Fruit fly (Drosophila melanogaster) whole organism, embryonic: ENCODE results near the gene sll.

Experiments used
- BtbVII ChIP-seq: fragments of 200-800 bp; sonication (Bioruptor generic); optimal IDR thresholded peaks from 3 replicates; lab custom pipeline; 2017; ENCODE audit warnings: missing biosample characterization, mild to moderate bottlenecking, missing genetic modification characterization
- CG10959 ChIP-seq: fragments of 200-800 bp; sonication (Bioruptor generic); IDR thresholded peaks from 2 replicates; pipeline ENCODE4 v1.3.6; 2022; ENCODE audit warnings: missing biosample characterization, missing genetic modification characterization
- CG11723 ChIP-seq: fragments of 200-800 bp; sonication (Bioruptor generic); optimal IDR thresholded peaks from 2 replicates; lab custom pipeline; 2017; ENCODE audit warnings: missing biosample characterization, mild to moderate bottlenecking, missing genetic modification characterization
- CG12219 ChIP-seq: fragments of 200-800 bp; sonication (Bioruptor generic); optimal IDR thresholded peaks from 3 replicates; lab custom pipeline; 2018; ENCODE audit warnings: missing biosample characterization, mild to moderate bottlenecking, missing genetic modification characterization
- CG12744 ChIP-seq: fragments of 200-800 bp; sonication (Bioruptor generic); optimal IDR thresholded peaks from 2 replicates; lab custom pipeline; 2016; ENCODE audit warnings: missing biosample characterization, missing genetic modification characterization
- CG14965 ChIP-seq: fragments of 200-800 bp; sonication (Bioruptor generic); optimal IDR thresholded peaks from 2 replicates; lab custom pipeline; 2016; ENCODE audit warnings: missing biosample characterization, missing genetic modification characterization, borderline replicate concordance
- CG17612 ChIP-seq: fragments of 200-800 bp; sonication (Bioruptor generic); IDR thresholded peaks from 2 replicates; pipeline ENCODE4 v1.3.6; 2022; ENCODE audit warnings: missing biosample characterization, missing genetic modification characterization
- CG18262 ChIP-seq: fragments of 200-800 bp; optimal IDR thresholded peaks from 3 replicates; lab custom pipeline; 2019; ENCODE audit warnings: missing biosample characterization, mild to moderate bottlenecking, missing genetic modification characterization, moderate library complexity
- CG3065 ChIP-seq: fragments of 200-800 bp; sonication (Bioruptor generic); optimal IDR thresholded peaks from 2 replicates; lab custom pipeline; 2016; ENCODE audit warnings: missing biosample characterization, missing genetic modification characterization
- CG31388 ChIP-seq: fragments of 200-800 bp; sonication (Bioruptor generic); optimal IDR thresholded peaks from 2 replicates; lab custom pipeline; 2016; ENCODE audit warnings: missing biosample characterization, missing genetic modification characterization
- CG4360 ChIP-seq: fragments of 200-800 bp; sonication (Bioruptor generic); IDR thresholded peaks from 2 replicates; pipeline ENCODE4 v1.3.6; 2022; ENCODE audit warnings: missing biosample characterization, missing genetic modification characterization
- Dip2 ChIP-seq: fragments of 200-800 bp; sonication (Bioruptor generic); IDR thresholded peaks from 2 replicates; pipeline ENCODE4 v1.3.6; 2022; ENCODE audit warnings: missing biosample characterization, missing genetic modification characterization
- Ets65A ChIP-seq: fragments of 200-800 bp; sonication (Bioruptor generic); peaks from one replicate; lab custom pipeline; 2016; ENCODE audit warnings: missing biosample characterization, missing genetic modification characterization
- Nf-YB ChIP-seq: fragments of 200-800 bp; sonication (Bioruptor generic); optimal IDR thresholded peaks from 3 replicates; lab custom pipeline; 2019; ENCODE audit warnings: missing biosample characterization, mild to moderate bottlenecking, missing genetic modification characterization, moderate library complexity
- Nf-YC ChIP-seq: fragments of 200-800 bp; optimal IDR thresholded peaks from 3 replicates; lab custom pipeline; 2019; ENCODE audit warnings: missing biosample characterization, mild to moderate bottlenecking, missing genetic modification characterization, moderate library complexity
- Sox102F ChIP-seq: fragments of 200-800 bp; sonication (Bioruptor generic); optimal IDR thresholded peaks from 2 replicates; lab custom pipeline; 2018; ENCODE audit warnings: missing biosample characterization, mild to moderate bottlenecking, missing genetic modification characterization, moderate library complexity
- croc ChIP-seq: fragments of 200-800 bp; sonication (Bioruptor generic); conservative IDR thresholded peaks from 3 replicates; pipeline ENCODE4 v1.3.6; 2022; ENCODE audit warnings: missing biosample characterization, missing genetic modification characterization
- da ChIP-seq: fragments of 200-800 bp; sonication (Bioruptor generic); optimal IDR thresholded peaks from 2 replicates; lab custom pipeline; 2016; ENCODE audit warnings: missing biosample characterization, missing genetic modification characterization
- ems ChIP-seq: fragments of 200-800 bp; sonication (Bioruptor generic); optimal IDR thresholded peaks from 3 replicates; lab custom pipeline; 2016; ENCODE audit warnings: missing biosample characterization, missing genetic modification characterization
- ewg ChIP-seq: fragments of 200-800 bp; sonication (Bioruptor generic); optimal IDR thresholded peaks from 3 replicates; lab custom pipeline; 2017; ENCODE audit warnings: mild to moderate bottlenecking, missing biosample characterization, missing genetic modification reagents, missing genetic modification characterization
- hb ChIP-seq: fragments of 200-800 bp; sonication (Bioruptor generic); IDR thresholded peaks from 3 replicates; pipeline ENCODE4 v1.3.6; 2022; ENCODE audit warnings: missing biosample characterization, missing genetic modification characterization; ENCODE audit not compliant: partially characterized antibody
- lmd ChIP-seq: fragments of 200-800 bp; sonication (Bioruptor generic); IDR thresholded peaks from 2 replicates; pipeline ENCODE4 v1.3.6; 2022; ENCODE audit warnings: missing biosample characterization, missing genetic modification characterization
- nau ChIP-seq: fragments of 200-800 bp; sonication (Bioruptor generic); optimal IDR thresholded peaks from 3 replicates; lab custom pipeline; 2017; ENCODE audit warnings: missing biosample characterization, mild to moderate bottlenecking, missing genetic modification characterization, missing genetic modification reagents
- p53 ChIP-seq: fragments of 200-800 bp; sonication (Bioruptor generic); optimal IDR thresholded peaks from 2 replicates; lab custom pipeline; 2016; ENCODE audit warnings: missing biosample characterization, missing genetic modification characterization
- pho ChIP-seq: fragments of 200-800 bp; sonication (Bioruptor generic); optimal IDR thresholded peaks from 2 replicates; lab custom pipeline; 2016; ENCODE audit warnings: missing biosample characterization, missing genetic modification characterization
- pros ChIP-seq: fragments of 200-800 bp; sonication (Bioruptor generic); optimal IDR thresholded peaks from 3 replicates; lab custom pipeline; 2019; ENCODE audit warnings: missing biosample characterization, mild to moderate bottlenecking, missing genetic modification characterization, moderate library complexity
- salm ChIP-seq: fragments of 200-800 bp; sonication (Bioruptor generic); optimal IDR thresholded peaks from 2 replicates; lab custom pipeline; 2018; ENCODE audit warnings: missing biosample characterization, mild to moderate bottlenecking, missing genetic modification characterization
- tap ChIP-seq: fragments of 200-800 bp; optimal IDR thresholded peaks from 3 replicates; lab custom pipeline; 2019; ENCODE audit warnings: missing biosample characterization, mild to moderate bottlenecking, missing genetic modification characterization, moderate library complexity
- wek ChIP-seq: fragments of 200-800 bp; sonication (Bioruptor generic); optimal IDR thresholded peaks from 3 replicates; lab custom pipeline; 2018; ENCODE audit warnings: missing biosample characterization, mild to moderate bottlenecking, missing genetic modification characterization, moderate library complexity
- z ChIP-seq: fragments of 200-800 bp; sonication (Bioruptor generic); IDR thresholded peaks from 3 replicates; pipeline ENCODE4 v1.3.6; 2022; ENCODE audit warnings: missing biosample characterization, missing genetic modification characterization
- zfh2 ChIP-seq: fragments of 200-800 bp; sonication (Bioruptor generic); optimal IDR thresholded peaks from 2 replicates; lab custom pipeline; 2016; ENCODE audit warnings: missing biosample characterization, missing genetic modification characterization

The sll gene

DNA sequence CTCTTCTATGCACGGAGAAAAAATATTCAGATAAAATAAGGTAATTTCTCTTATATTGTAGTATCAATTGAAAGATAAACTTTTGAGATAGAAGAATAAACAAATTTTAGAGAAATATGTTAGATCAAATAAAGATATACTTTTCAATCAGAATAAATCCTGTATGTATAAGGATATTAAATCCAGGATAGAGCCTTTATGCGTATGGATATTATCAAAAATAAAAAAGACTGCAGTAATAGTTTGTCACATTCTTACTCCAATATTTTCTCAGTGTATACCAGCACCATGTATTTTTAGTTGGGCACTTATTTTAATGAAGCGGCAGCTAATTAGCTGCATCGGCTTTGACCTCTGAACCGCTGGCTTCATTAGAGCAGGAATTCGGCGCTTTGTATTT, 14.1 kb upstream of the sll start (continued):
- TF ChIP-seq CG12219 (no peak), CG10959 (GFP tag; lab: Robert Waterston, UW) (no peak)

dm6 chr3R:17593470-17593869, 12.4 kb upstream of the sll start:
- TF ChIP-seq nau (GFP tag; lab: Kevin White, UChicago) (no peak), ems (GFP tag; lab: Kevin White, UChicago) (no peak), CG12744 (GFP tag; lab: Kevin White, UChicago) (no peak), BtbVII (GFP tag; lab: Kevin White, UChicago) (no peak), croc (no peak), CG4360 (peak; percentile 63; the same call in 1 of the 2 replicates), tap (tag; lab: Kevin White, UChicago) (peak; percentile 14), pho (GFP tag; lab: Kevin White, UChicago) (no peak), Dip2 (no peak), CG31388 (no peak), CG10959 (GFP tag; lab: Robert Waterston, UW) (no peak), pros (peak; percentile 67)
- TF ChIP-seq, all 482 proteins: peak for 3

DNA sequence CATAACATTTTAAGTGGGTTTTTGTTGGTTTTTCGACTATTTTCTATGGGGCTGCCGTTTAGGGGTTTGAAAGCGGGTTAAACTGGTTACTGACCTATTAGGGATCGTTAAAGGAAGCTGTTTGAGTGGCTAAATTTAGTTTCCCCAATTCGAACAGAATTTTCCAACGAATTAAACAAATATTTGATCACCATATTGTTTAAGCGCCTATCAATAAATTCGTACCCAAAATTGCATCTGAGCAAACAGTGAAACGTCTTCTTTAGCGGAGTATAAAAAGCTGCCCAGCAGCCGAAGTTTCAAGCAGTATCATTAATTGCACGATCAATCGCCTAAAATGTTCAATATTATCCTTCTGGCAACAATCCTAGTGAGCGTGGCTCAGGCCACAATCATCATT, 11.8 kb upstream of the sll start, which contains the start of gene Sgs5bis:
Gene Sgs5bis, plus strand, starts transcription at position 301 of the 400 bp plus-strand sequence.
- TF ChIP-seq CG3065 (GFP tag; lab: Kevin White, UChicago) (no peak), Ets65A (GFP tag; lab: Kevin White, UChicago) (peak; percentile 68)
- TF ChIP-seq, all 482 proteins: peak for 1

DNA sequence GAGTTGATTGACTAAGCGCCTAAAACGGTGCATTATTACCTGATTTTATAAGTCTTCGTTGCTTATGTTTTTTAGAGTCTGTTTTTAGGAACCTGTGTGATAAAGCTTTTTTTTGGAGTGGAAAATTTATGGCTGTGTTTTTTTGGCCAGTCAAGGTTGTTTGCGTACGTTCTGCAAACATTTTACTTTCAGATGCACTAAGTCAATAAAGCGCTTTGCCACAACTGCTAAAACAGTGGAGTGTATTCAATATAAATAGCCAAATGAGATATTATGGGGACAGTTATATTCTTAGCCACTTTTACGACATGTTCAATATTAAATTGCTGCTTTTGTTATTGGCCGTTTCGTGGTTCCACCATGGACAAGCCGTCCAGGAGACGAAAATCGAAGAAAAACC, 10.8 kb upstream of the sll start, which contains the start of gene Sgs5:
Gene Sgs5, plus strand, starts transcription at position 279 of the 400 bp plus-strand sequence.
- TF ChIP-seq zfh2 (GFP tag; lab: Kevin White, UChicago): no peak
- TF ChIP-seq, all 482 proteins: peak for 0

DNA sequence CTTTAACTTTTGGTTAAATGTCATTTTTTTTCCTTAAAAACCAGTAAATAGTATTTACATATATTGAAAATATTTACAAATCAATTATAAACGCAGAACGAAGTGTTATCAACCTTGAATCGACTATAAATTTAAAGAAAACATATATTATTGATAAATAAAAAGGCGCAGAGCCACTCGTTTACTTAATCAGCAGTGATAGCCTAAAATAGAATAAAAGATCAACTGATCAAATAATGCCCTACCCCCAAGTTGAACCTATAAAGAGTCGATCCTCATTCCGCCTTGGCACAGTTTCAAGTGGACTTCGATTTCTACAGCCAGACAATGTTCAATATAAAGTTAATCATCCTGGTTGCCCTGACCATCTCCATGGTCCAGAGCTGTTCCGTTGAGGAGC, 9.7 kb upstream of the sll start, which contains the start of gene CG7606:
Gene CG7606, plus strand, starts transcription at position 301 of the 400 bp plus-strand sequence.
- TF ChIP-seq wek (no peak), CG11723 (GFP tag; lab: Kevin White, UChicago) (no peak), CG18262 (tag; lab: Kevin White, UChicago) (no peak), CG17612 (GFP tag; lab: Robert Waterston, UW) (no peak), ewg (GFP tag; lab: Kevin White, UChicago) (no peak), salm (no peak)
- TF ChIP-seq, all 482 proteins: peak for 0

- TF ChIP-seq p53 (no peak), hb (GFP tag; lab: Robert Waterston, UW) (0 out of 3 replicates have a peak, but pooled peaks have one; percentile 40), Nf-YB (GFP tag; lab: Kevin White, UChicago) (peak; percentile 83), Sox102F (GFP tag; lab: Kevin White, UChicago) (no peak), CG14965 (GFP tag; lab: Kevin White, UChicago) (no peak), Nf-YC (tag; lab: Kevin White, UChicago) (peak; percentile 79), lmd (GFP tag; lab: Robert Waterston, UW) (peak; percentile 6; the same call in 1 of the 2 replicates), z (0 out of 3 replicates have a peak, but pooled peaks have one; percentile 27), da (GFP tag; lab: Kevin White, UChicago) (no peak)
Measured at dm6 chr3R:17599695-17600094, 6.2 kb upstream of the sll start.
